Worm (Caenorhabditis elegans): Measurements from ENCODE around the gene nspb-10.

ce11 chrII:14580549-14580948 is 7.5 kb downstream of the nspb-10 start, which contains the start of the genes nspb-8 and nspb-9:
- TF ChIP-seq skn-1 (tag; optimal IDR thresholded peaks at IDR 0.05) = no peak
- no peak for TF ChIP-seq nhr-11 (tag; optimal IDR thresholded peaks at IDR 0.05)
- TF ChIP-seq ztf-11 (tag; optimal IDR thresholded peaks at IDR 0.05) = no peak

Measured in whole organism, L1 larva.